Fruit fly (Drosophila melanogaster) whole organism, embryonic: ENCODE data around the gene CG11951.

Experiments
- CG10543 ChIP-seq: fragments of 200-800 bp; sonication (Bioruptor generic); optimal IDR thresholded peaks from 3 replicates; lab custom pipeline; 2017; ENCODE audit warnings: missing biosample characterization, mild to moderate bottlenecking, missing genetic modification characterization, moderate library complexity
- CG12391 ChIP-seq: fragments of 200-800 bp; sonication (Bioruptor generic); optimal IDR thresholded peaks from 3 replicates; lab custom pipeline; 2018; ENCODE audit warnings: missing biosample characterization, mild to moderate bottlenecking, missing genetic modification characterization, moderate library complexity
- CG12744 ChIP-seq: fragments of 200-800 bp; sonication (Bioruptor generic); optimal IDR thresholded peaks from 2 replicates; lab custom pipeline; 2016; ENCODE audit warnings: missing biosample characterization, missing genetic modification characterization
- CG13123 ChIP-seq: fragments of 200-800 bp; sonication (Bioruptor generic); optimal IDR thresholded peaks from 2 replicates; lab custom pipeline; 2016; ENCODE audit warnings: missing biosample characterization, missing genetic modification characterization
- CG15514 ChIP-seq: fragments of 200-800 bp; sonication (Bioruptor generic); optimal IDR thresholded peaks from 3 replicates; lab custom pipeline; 2017; ENCODE audit warnings: missing biosample characterization, missing genetic modification characterization, mild to moderate bottlenecking, moderate library complexity, missing genetic modification reagents
- CG17361 ChIP-seq: fragments of 200-800 bp; sonication (Bioruptor generic); IDR thresholded peaks from 3 replicates; pipeline ENCODE4 v1.3.6; 2022; ENCODE audit warnings: missing biosample characterization, missing genetic modification characterization
- CG17385 ChIP-seq: fragments of 200-800 bp; sonication (Bioruptor generic); optimal IDR thresholded peaks from 3 replicates; lab custom pipeline; 2018; ENCODE audit warnings: missing biosample characterization, mild to moderate bottlenecking, missing genetic modification characterization
- CG18262 ChIP-seq: fragments of 200-800 bp; optimal IDR thresholded peaks from 3 replicates; lab custom pipeline; 2019; ENCODE audit warnings: missing biosample characterization, mild to moderate bottlenecking, missing genetic modification characterization, moderate library complexity
- CG2889 ChIP-seq: fragments of 200-800 bp; sonication (Bioruptor generic); IDR thresholded peaks from 3 replicates; pipeline ENCODE4 v1.3.6; 2022; ENCODE audit warnings: missing biosample characterization, missing genetic modification characterization
- CG3065 ChIP-seq: fragments of 200-800 bp; sonication (Bioruptor generic); optimal IDR thresholded peaks from 2 replicates; lab custom pipeline; 2016; ENCODE audit warnings: missing biosample characterization, missing genetic modification characterization
- CG31388 ChIP-seq: fragments of 200-800 bp; sonication (Bioruptor generic); optimal IDR thresholded peaks from 2 replicates; lab custom pipeline; 2016; ENCODE audit warnings: missing biosample characterization, missing genetic modification characterization
- CG4617 ChIP-seq: fragments of 200-800 bp; sonication (Bioruptor generic); optimal IDR thresholded peaks from 3 replicates; lab custom pipeline; 2016; ENCODE audit warnings: missing biosample characterization, missing genetic modification characterization, borderline replicate concordance
- CG5180 ChIP-seq: fragments of 200-800 bp; sonication (Bioruptor generic); optimal IDR thresholded peaks from 3 replicates; lab custom pipeline; 2017; ENCODE audit warnings: missing biosample characterization, missing genetic modification characterization, mild to moderate bottlenecking, moderate library complexity, missing genetic modification reagents
- CG6272 ChIP-seq: fragments of 200-800 bp; sonication (Bioruptor generic); IDR thresholded peaks from 2 replicates; pipeline ENCODE4 v1.3.6; 2022; ENCODE audit warnings: missing biosample characterization, missing genetic modification characterization
- CG6683 ChIP-seq: fragments of 200-800 bp; sonication (Bioruptor generic); optimal IDR thresholded peaks from 2 replicates; lab custom pipeline; 2017; ENCODE audit warnings: missing biosample characterization, mild to moderate bottlenecking, missing genetic modification characterization, missing genetic modification reagents
- CG6765 ChIP-seq: fragments of 200-800 bp; sonication (Bioruptor generic); optimal IDR thresholded peaks from 3 replicates; lab custom pipeline; 2017; ENCODE audit warnings: missing biosample characterization, mild to moderate bottlenecking, missing genetic modification characterization
- CG7928 ChIP-seq: fragments of 200-800 bp; sonication (Bioruptor generic); optimal IDR thresholded peaks from 2 replicates; lab custom pipeline; 2017; ENCODE audit warnings: missing biosample characterization, mild to moderate bottlenecking, missing genetic modification characterization
- D19A ChIP-seq: fragments of 200-800 bp; optimal IDR thresholded peaks from 3 replicates; lab custom pipeline; 2019; ENCODE audit warnings: missing biosample characterization, mild to moderate bottlenecking, missing genetic modification characterization, moderate library complexity
- Deaf1 ChIP-seq: fragments of 200-800 bp; optimal IDR thresholded peaks from 3 replicates; lab custom pipeline; 2019; ENCODE audit warnings: missing biosample characterization, mild to moderate bottlenecking, missing genetic modification characterization, moderate library complexity
- Dp ChIP-seq: fragments of 200-800 bp; sonication (Bioruptor generic); optimal IDR thresholded peaks from 2 replicates; lab custom pipeline; 2018; ENCODE audit warnings: missing biosample characterization, mild to moderate bottlenecking, missing genetic modification characterization, moderate library complexity
- Dref ChIP-seq: fragments of 200-800 bp; sonication (Bioruptor generic); IDR thresholded peaks from 2 replicates; pipeline ENCODE4 v1.3.6; 2022; ENCODE audit warnings: missing biosample characterization, missing genetic modification characterization
- Hr39 ChIP-seq: fragments of >200 bp; optimal IDR thresholded peaks from 2 replicates; lab custom pipeline; 2017
- Myb ChIP-seq: fragments of 200-800 bp; sonication (Bioruptor generic); optimal IDR thresholded peaks from 2 replicates; lab custom pipeline; 2016; ENCODE audit warnings: missing biosample characterization, missing genetic modification characterization
- Nf-YC ChIP-seq: fragments of 200-800 bp; optimal IDR thresholded peaks from 3 replicates; lab custom pipeline; 2019; ENCODE audit warnings: missing biosample characterization, mild to moderate bottlenecking, missing genetic modification characterization, moderate library complexity
- Opbp ChIP-seq: fragments of 200-800 bp; sonication (Bioruptor generic); IDR thresholded peaks from 3 replicates; pipeline ENCODE4 v1.3.6; 2022; ENCODE audit warnings: missing biosample characterization, missing genetic modification characterization; ENCODE audit not compliant: partially characterized antibody
- PHDP ChIP-seq: fragments of 200-800 bp; sonication (Bioruptor generic); optimal IDR thresholded peaks from 3 replicates; lab custom pipeline; 2018; ENCODE audit warnings: missing biosample characterization, mild to moderate bottlenecking, missing genetic modification characterization, moderate library complexity
- Six4 ChIP-seq: fragments of 200-800 bp; sonication (Bioruptor generic); optimal IDR thresholded peaks from 2 replicates; lab custom pipeline; 2016; ENCODE audit warnings: missing biosample characterization, missing genetic modification characterization
- Xbp1 ChIP-seq: fragments of 200-800 bp; sonication (Bioruptor generic); optimal IDR thresholded peaks from 3 replicates; lab custom pipeline; 2016; ENCODE audit warnings: missing biosample characterization, mild to moderate bottlenecking, missing genetic modification characterization
- YL-1 ChIP-seq: fragments of 200-800 bp; sonication (Bioruptor generic); optimal IDR thresholded peaks from 3 replicates; lab custom pipeline; 2017; ENCODE audit warnings: missing biosample characterization, mild to moderate bottlenecking, missing genetic modification characterization
- cg ChIP-seq: fragments of 200-800 bp; sonication (Bioruptor generic); optimal IDR thresholded peaks from 3 replicates; lab custom pipeline; 2019; ENCODE audit warnings: missing biosample characterization, mild to moderate bottlenecking, missing genetic modification characterization, moderate library complexity
- crol ChIP-seq: fragments of 200-800 bp; sonication (Bioruptor generic); IDR thresholded peaks from 2 replicates; pipeline ENCODE4 v1.3.6; 2022; ENCODE audit warnings: missing biosample characterization, missing genetic modification characterization
- ewg ChIP-seq: fragments of 200-800 bp; sonication (Bioruptor generic); optimal IDR thresholded peaks from 3 replicates; lab custom pipeline; 2017; ENCODE audit warnings: mild to moderate bottlenecking, missing biosample characterization, missing genetic modification reagents, missing genetic modification characterization
- fd102C ChIP-seq: fragments of 200-800 bp; sonication (Bioruptor generic); optimal IDR thresholded peaks from 2 replicates; lab custom pipeline; 2018; ENCODE audit warnings: missing biosample characterization, mild to moderate bottlenecking, missing genetic modification characterization, moderate library complexity
- fru ChIP-seq: fragments of >200 bp; optimal IDR thresholded peaks from 2 replicates; lab custom pipeline; 2017
- fu2 ChIP-seq: fragments of 200-800 bp; sonication (Bioruptor generic); optimal IDR thresholded peaks from 2 replicates; lab custom pipeline; 2016; ENCODE audit warnings: missing biosample characterization, missing genetic modification characterization
- gcm2 ChIP-seq: fragments of 200-800 bp; sonication (Bioruptor generic); optimal IDR thresholded peaks from 2 replicates; lab custom pipeline; 2016; ENCODE audit warnings: missing biosample characterization, missing genetic modification characterization
- gem ChIP-seq: fragments of 200-800 bp; sonication (Bioruptor generic); optimal IDR thresholded peaks from 2 replicates; lab custom pipeline; 2019; ENCODE audit warnings: missing biosample characterization, mild to moderate bottlenecking, missing genetic modification characterization, moderate library complexity
- gfzf ChIP-seq: fragments of 200-800 bp; sonication (Bioruptor generic); optimal IDR thresholded peaks from 2 replicates; lab custom pipeline; 2016; ENCODE audit warnings: missing biosample characterization, mild to moderate bottlenecking, missing genetic modification characterization, moderate library complexity
- kay ChIP-seq: fragments of 200-800 bp; sonication (Bioruptor generic); optimal IDR thresholded peaks from 2 replicates; lab custom pipeline; 2016; ENCODE audit warnings: missing biosample characterization, missing genetic modification characterization
- knrl ChIP-seq: fragments of 200-800 bp; sonication (Bioruptor generic); IDR thresholded peaks from 3 replicates; pipeline ENCODE4 v1.3.6; 2022; ENCODE audit warnings: missing biosample characterization, missing genetic modification characterization; ENCODE audit not compliant: partially characterized antibody
- luna ChIP-seq: fragments of 200-800 bp; sonication (Bioruptor generic); optimal IDR thresholded peaks from 2 replicates; lab custom pipeline; 2016; ENCODE audit warnings: missing biosample characterization, missing genetic modification characterization
- mam ChIP-seq: fragments of 200-800 bp; sonication (Bioruptor generic); optimal IDR thresholded peaks from 3 replicates; lab custom pipeline; 2016; ENCODE audit warnings: missing biosample characterization, missing genetic modification characterization
- oc ChIP-seq: fragments of 200-800 bp; sonication (Bioruptor generic); optimal IDR thresholded peaks from 2 replicates; lab custom pipeline; 2018; ENCODE audit warnings: missing biosample characterization, mild to moderate bottlenecking, missing genetic modification characterization, moderate library complexity
- pzg ChIP-seq: fragments of 200-800 bp; sonication (Bioruptor generic); optimal IDR thresholded peaks from 3 replicates; lab custom pipeline; 2018; ENCODE audit warnings: missing biosample characterization, mild to moderate bottlenecking, missing genetic modification characterization, moderate library complexity
- run ChIP-seq: fragments of 200-800 bp; sonication (Bioruptor generic); optimal IDR thresholded peaks from 3 replicates; lab custom pipeline; 2018; ENCODE audit warnings: missing biosample characterization, mild to moderate bottlenecking, missing genetic modification characterization
- sens ChIP-seq: fragments of 200-800 bp; sonication (Bioruptor generic); peaks from one replicate; lab custom pipeline; 2016; ENCODE audit warnings: missing biosample characterization, missing genetic modification characterization
- slbo ChIP-seq: fragments of 200-800 bp; sonication (Bioruptor generic); IDR thresholded peaks from 2 replicates; pipeline ENCODE4 v1.3.6; 2022; ENCODE audit warnings: missing biosample characterization, missing genetic modification characterization
- z ChIP-seq: fragments of 200-800 bp; sonication (Bioruptor generic); IDR thresholded peaks from 3 replicates; pipeline ENCODE4 v1.3.6; 2022; ENCODE audit warnings: missing biosample characterization, missing genetic modification characterization
- zf30C ChIP-seq: fragments of 200-800 bp; sonication (Bioruptor generic); optimal IDR thresholded peaks from 3 replicates; lab custom pipeline; 2018; ENCODE audit warnings: missing biosample characterization, mild to moderate bottlenecking, missing genetic modification characterization

The CG11951 gene

dm6 chr3R:29222891-29223842, 15.4 kb downstream of the CG11951 start, which contains the start of the genes Cisd2 and Brd8 (continued):
- TF ChIP-seq CG6765 (no peak), CG17385 (no peak), sens (GFP tag; lab: Kevin White, UChicago) (no peak), crol (GFP tag; lab: Robert Waterston, UW) (no peak), cg (GFP tag; lab: Kevin White, UChicago) (no peak), Dp (peak; percentile 54), oc (tag; lab: Kevin White, UChicago) (no peak), zf30C (GFP tag; lab: Kevin White, UChicago) (no peak), gem (tag; lab: Kevin White, UChicago) (no peak), Dref (GFP tag; lab: Robert Waterston, UW) (peak; percentile 99), Six4 (GFP tag; lab: Kevin White, UChicago) (no peak), CG7928 (GFP tag; lab: Kevin White, UChicago) (peak; percentile 25), slbo (GFP tag; lab: Robert Waterston, UW) (peak; percentile 25; the same call in 1 of the 2 replicates), CG6683 (GFP tag; lab: Kevin White, UChicago) (no peak), knrl (GFP tag; lab: Robert Waterston, UW) (peak; percentile 88), YL-1 (GFP tag; lab: Kevin White, UChicago) (peak; percentile 79), CG17361 (GFP tag; lab: Robert Waterston, UW) (0 out of 3 replicates have a peak, but pooled peaks have one; percentile 14), CG12391 (tag; lab: Kevin White, UChicago) (no peak), Myb (GFP tag; lab: Kevin White, UChicago) (peak; percentile 47), fru (lab: Kevin White, UChicago) (no peak), ewg (GFP tag; lab: Kevin White, UChicago) (no peak), CG10543 (GFP tag; lab: Kevin White, UChicago) (no peak), CG2889 (GFP tag; lab: Robert Waterston, UW) (no peak), z (no peak), fd102C (no peak), Opbp (GFP tag; lab: Robert Waterston, UW) (peak; percentile 96), CG13123 (GFP tag; lab: Kevin White, UChicago) (no peak), CG3065 (GFP tag; lab: Kevin White, UChicago) (no peak), CG5180 (GFP tag; lab: Kevin White, UChicago) (no peak), CG15514 (GFP tag; lab: Kevin White, UChicago) (peak; percentile 84), Hr39 (lab: Kevin White, UChicago) (no peak), CG31388 (GFP tag; lab: Kevin White, UChicago) (no peak), luna (GFP tag; lab: Kevin White, UChicago) (no peak), Nf-YC (tag; lab: Kevin White, UChicago) (peak; percentile 28), D19A (tag; lab: Kevin White, UChicago) (no peak), CG18262 (tag; lab: Kevin White, UChicago) (no peak), kay (GFP tag; lab: Kevin White, UChicago) (no peak), CG6272 (no peak), CG12744 (no peak), fu2 (GFP tag; lab: Kevin White, UChicago) (no peak), Deaf1 (tag; lab: Kevin White, UChicago) (no peak), CG4617 (GFP tag; lab: Kevin White, UChicago) (peak; percentile 85), gfzf (peak; percentile 53), mam (GFP tag; lab: Kevin White, UChicago) (no peak), Xbp1 (GFP tag; lab: Kevin White, UChicago) (no peak), PHDP (tag; lab: Kevin White, UChicago) (no peak), gcm2 (no peak), run (tag; lab: Kevin White, UChicago) (no peak), pzg (GFP tag; lab: Kevin White, UChicago) (peak; percentile 91)
